Worm (Caenorhabditis elegans): ENCODE measurements around the gene C53D6.7.

The C53D6.7 gene

ce11 chrIV:9034340-9034739 is 2.6 kb downstream of the C53D6.7 start, which contains the start of gene C53D6.10:
Gene C53D6.10 (minus strand): TSS chrIV:9034440.
- TF ChIP-seq W03F9.2 (tag; optimal IDR thresholded peaks at IDR 0.05), result no peak
- no peak for TF ChIP-seq him-1 (tag; optimal IDR thresholded peaks at IDR 0.05)
- no peak for TF ChIP-seq dao-5 (tag; optimal IDR thresholded peaks at IDR 0.05)

DNA sequence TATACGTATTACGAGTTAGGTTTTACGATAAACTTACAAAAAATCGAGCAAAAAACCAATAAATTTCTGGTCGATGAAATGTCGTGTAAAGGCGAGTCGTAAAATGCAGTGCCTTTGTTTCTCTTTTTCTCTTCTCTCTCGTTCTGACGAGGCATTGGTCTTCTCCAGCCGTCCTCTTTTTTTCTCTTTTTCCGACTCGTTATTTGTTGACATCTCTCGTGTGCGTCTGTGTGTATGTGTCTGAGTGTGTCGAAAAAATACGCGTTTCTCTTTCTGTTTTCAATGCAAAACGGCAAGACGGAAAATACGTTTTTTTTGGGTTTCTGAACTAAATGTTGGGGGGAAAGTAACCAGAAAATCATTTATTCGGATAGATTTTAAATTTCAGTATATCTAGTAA is 4.4 kb downstream of the C53D6.7 start, which contains the start of gene C53D6.6:
C53D6.6 (minus strand) TSS at position 118 of the 400 bp plus-strand sequence.
- TF ChIP-seq him-1 (tag; optimal IDR thresholded peaks at IDR 0.05) (no peak), W03F9.2 (tag; optimal IDR thresholded peaks at IDR 0.05) (no peak), dao-5 (tag; optimal IDR thresholded peaks at IDR 0.05) (no peak)

DNA sequence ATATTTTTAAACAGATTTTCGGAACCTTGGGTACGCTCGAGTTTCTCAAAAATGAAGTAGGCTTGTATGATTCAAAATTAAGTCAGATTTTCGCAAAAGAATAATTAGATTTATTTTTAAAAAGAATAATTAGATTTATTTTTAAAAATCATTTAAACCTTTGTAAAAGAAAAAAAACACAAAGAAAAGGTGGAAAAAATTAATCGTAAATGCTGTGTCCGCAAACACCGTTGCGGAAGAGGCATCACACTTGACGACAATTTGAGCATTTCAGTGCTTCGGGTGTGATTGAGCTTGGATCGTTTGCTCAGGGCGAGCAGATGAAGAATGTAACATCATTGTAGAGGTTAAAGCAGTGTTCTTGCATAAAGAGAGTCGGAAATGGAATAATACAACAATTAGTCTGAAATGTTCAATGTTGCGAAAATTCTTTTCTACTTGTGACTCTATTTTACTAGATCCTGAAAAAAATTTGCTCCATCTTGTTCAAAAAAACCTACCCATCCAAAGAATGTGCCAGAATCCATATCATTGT is 15.7 kb downstream of the C53D6.7 start:
- no peak for TF ChIP-seq dao-5 (tag; optimal IDR thresholded peaks at IDR 0.05)
- TF ChIP-seq W03F9.2 (tag; optimal IDR thresholded peaks at IDR 0.05), result no peak
- TF ChIP-seq him-1 (tag; optimal IDR thresholded peaks at IDR 0.05), result no peak

DNA sequence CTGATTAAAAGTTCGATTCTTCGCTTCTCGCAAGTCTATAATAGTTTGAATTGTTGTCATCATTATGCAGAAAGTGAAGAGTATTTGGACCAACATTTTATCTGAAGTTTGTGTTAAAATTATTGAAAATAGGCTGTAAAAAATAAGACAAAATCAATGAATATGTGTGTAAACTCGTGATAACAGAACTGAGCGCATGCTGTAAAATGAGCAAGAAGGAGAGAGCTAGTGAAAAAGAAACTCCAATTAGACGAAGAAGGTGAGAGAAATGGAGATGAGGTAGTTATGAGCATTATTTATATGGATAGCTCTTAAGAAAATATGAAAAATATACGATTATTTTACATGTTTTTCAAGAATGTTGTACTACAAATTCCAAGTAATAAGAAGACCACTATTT is 16.1 kb downstream of the C53D6.7 start, which contains the start of gene C53D6.4:
C53D6.4 (minus strand) TSS at position 101 of the 400 bp plus-strand sequence.
- TF ChIP-seq W03F9.2 (tag; optimal IDR thresholded peaks at IDR 0.05) (no peak), dao-5 (tag; optimal IDR thresholded peaks at IDR 0.05) (no peak), him-1 (tag; optimal IDR thresholded peaks at IDR 0.05) (no peak)

- TF ChIP-seq dao-5 (tag; optimal IDR thresholded peaks at IDR 0.05) (no peak), him-1 (tag; optimal IDR thresholded peaks at IDR 0.05) (no peak), W03F9.2 (tag; optimal IDR thresholded peaks at IDR 0.05) (no peak)
Observed at ce11 chrIV:9016477-9016876, 20.5 kb downstream of the C53D6.7 start, which contains the start of gene acc-2. Gene acc-2 (plus strand): TSS chrIV:9016777.

DNA sequence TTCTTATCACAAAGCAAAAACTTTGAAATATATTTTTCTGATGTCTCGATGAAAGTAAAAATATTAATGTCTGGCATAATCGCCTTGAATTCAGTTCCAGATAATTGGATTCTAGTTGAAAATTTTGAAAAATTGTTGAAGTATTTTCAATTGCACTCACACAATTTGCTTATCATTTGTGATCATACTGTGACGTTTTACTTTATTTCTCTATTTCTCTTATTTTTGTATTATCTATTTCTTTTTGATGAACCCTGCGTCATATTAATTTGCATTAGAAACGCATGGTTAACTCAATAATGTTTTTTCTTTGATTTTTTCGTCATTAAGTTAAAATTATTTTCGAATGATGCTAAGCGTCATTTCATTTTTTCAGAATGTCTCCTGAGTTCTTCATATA is 26.7 kb downstream of the C53D6.7 start, which contains the start of gene C53D6.11:
C53D6.11 (plus strand) TSS at position 328 of the 400 bp plus-strand sequence.
- no peak for TF ChIP-seq W03F9.2 (tag; optimal IDR thresholded peaks at IDR 0.05)
- TF ChIP-seq dao-5 (tag; optimal IDR thresholded peaks at IDR 0.05), result no peak
- no peak for TF ChIP-seq him-1 (tag; optimal IDR thresholded peaks at IDR 0.05)

- no peak for TF ChIP-seq dao-5 (tag; optimal IDR thresholded peaks at IDR 0.05)
- no peak for TF ChIP-seq him-1 (tag; optimal IDR thresholded peaks at IDR 0.05)
Observed at ce11 chrIV:9007947-9008346, 29.0 kb downstream of the C53D6.7 start.

ce11 chrIV:9005310-9005709 is 31.7 kb downstream of the C53D6.7 start, which contains the start of gene unc-129:
Gene unc-129 (minus strand): TSS chrIV:9005410.
- no peak for TF ChIP-seq him-1 (tag; optimal IDR thresholded peaks at IDR 0.05)
- no peak for TF ChIP-seq W03F9.2 (tag; optimal IDR thresholded peaks at IDR 0.05)
- TF ChIP-seq dao-5 (tag; optimal IDR thresholded peaks at IDR 0.05), result no peak

- TF ChIP-seq him-1 (tag; optimal IDR thresholded peaks at IDR 0.05) (no peak), W03F9.2 (tag; optimal IDR thresholded peaks at IDR 0.05) (no peak), dao-5 (tag; optimal IDR thresholded peaks at IDR 0.05) (no peak)
Observed at ce11 chrIV:9002636-9003035, 34.3 kb downstream of the C53D6.7 start, which contains the start of gene C53D6.8. Gene C53D6.8 (minus strand): TSS chrIV:9002736.

DNA sequence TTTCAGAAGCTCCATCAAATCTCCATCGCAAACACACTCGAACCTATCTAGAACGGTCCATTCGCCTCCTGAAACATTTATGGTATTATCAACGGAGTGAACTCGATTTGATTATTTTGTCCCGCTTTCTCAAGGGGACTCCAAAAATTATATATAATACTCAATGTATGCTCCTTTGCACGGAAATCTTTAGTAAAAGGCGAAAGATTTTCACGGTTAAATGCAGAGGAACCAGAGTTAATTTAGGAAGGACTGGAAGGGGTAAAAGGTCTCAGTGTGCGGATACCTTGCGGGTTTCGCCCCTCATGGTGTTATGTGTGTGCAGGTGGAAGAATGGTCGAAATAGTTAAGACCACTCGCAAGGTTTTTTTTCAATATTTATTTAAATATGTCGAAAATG is 35.8 kb downstream of the C53D6.7 start:
- TF ChIP-seq W03F9.2 (tag; optimal IDR thresholded peaks at IDR 0.05) (no peak), dao-5 (tag; optimal IDR thresholded peaks at IDR 0.05) (no peak), him-1 (tag; optimal IDR thresholded peaks at IDR 0.05) (no peak)

ce11 chrIV:9000664-9001063 is 36.3 kb downstream of the C53D6.7 start:
- TF ChIP-seq him-1 (tag; optimal IDR thresholded peaks at IDR 0.05) (no peak), W03F9.2 (tag; optimal IDR thresholded peaks at IDR 0.05) (no peak), dao-5 (tag; optimal IDR thresholded peaks at IDR 0.05) (no peak)

DNA sequence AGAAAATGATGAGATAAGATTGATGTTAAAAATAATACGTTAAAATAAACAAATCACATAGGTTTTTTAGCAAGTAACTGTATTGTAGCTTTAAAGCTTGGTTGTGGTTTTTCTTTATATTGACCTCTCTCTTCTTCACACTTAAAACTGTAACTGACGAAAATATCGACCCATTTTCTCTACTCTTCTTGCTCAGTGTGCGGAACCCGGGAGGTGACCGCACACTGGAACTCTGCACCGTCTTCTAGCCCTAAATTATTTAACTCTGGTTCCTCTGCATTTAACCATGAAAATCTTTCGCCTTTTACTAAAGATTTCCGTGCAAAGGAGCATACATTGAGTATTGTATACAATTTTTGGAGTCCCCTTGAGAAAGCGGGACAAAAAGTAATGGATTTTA is 42.5 kb downstream of the C53D6.7 start:
- no peak for TF ChIP-seq him-1 (tag; optimal IDR thresholded peaks at IDR 0.05)

ce11 chrIV:8992786-8993185 is 44.2 kb downstream of the C53D6.7 start, which contains the start of gene mltn-12:
Gene mltn-12 (plus strand): TSS chrIV:8993086.
- TF ChIP-seq dao-5 (tag; optimal IDR thresholded peaks at IDR 0.05) (no peak), him-1 (tag; optimal IDR thresholded peaks at IDR 0.05) (no peak), W03F9.2 (tag; optimal IDR thresholded peaks at IDR 0.05) (no peak)

DNA sequence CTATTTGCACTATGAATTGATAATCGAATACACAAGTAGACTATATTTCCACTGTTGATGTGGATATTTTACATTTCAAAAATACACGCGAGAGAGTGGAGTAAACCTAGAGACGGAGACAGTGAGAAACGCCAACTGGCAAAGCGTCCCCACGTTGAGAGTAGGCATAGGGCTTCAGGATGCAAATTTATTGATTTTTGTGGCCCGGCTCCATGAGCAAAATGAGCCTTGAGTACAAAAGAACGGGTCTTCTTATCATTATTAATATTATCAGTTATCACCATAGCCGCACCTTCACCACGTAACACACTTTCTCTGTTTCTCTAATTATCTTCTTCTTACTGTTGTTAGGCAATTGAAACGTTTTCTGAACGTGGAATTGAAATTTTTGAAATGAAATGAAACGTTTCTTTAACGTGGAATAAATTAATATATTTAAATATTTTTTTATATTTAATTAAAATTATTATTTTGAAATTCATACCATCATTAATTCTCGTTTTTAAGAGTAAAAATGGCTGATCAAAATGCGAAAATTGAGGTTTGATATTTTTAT is 50.1 kb downstream of the C53D6.7 start, which contains the start of gene bre-1:
bre-1 (plus strand) TSS at position 506 of the 556 bp plus-strand sequence.
- TF ChIP-seq him-1 (tag; optimal IDR thresholded peaks at IDR 0.05) (no peak), W03F9.2 (tag; optimal IDR thresholded peaks at IDR 0.05) (no peak), dao-5 (tag; optimal IDR thresholded peaks at IDR 0.05) (no peak)

Measured in whole organism, L4/young adult.